Worm (Caenorhabditis elegans) whole organism, L1 larva: Measurements from ENCODE around the gene natc-2.

ENCODE experiments used
- egl-27 ChIP-seq, 2 experiments: fragments of 150-350 bp in 1 of 2; sonication (generic microtip); optimal IDR thresholded peaks; 3 replicates each; lab custom pipeline; 2017 to 2018; ENCODE audit warnings: missing biosample characterization in 2 of 2, missing genetic modification characterization in 2 of 2, missing genetic modification reagents in 2 of 2
- fkh-8 ChIP-seq: sonication (generic microtip); optimal IDR thresholded peaks from 2 replicates; lab custom pipeline; 2016; ENCODE audit warnings: mild to moderate bottlenecking, missing genetic modification characterization, missing compliant biosample characterization
- sox-4 ChIP-seq: sonication (generic microtip); optimal IDR thresholded peaks from 2 replicates; lab custom pipeline; 2016; ENCODE audit warnings: missing genetic modification characterization, missing compliant biosample characterization
- ztf-11 ChIP-seq, 2 experiments: sonication (generic microtip); optimal IDR thresholded peaks; 2 replicates each; lab custom pipeline; 2016 to 2017; ENCODE audit warnings: missing genetic modification characterization in 2 of 2, missing biosample characterization in 1 of 2, missing compliant biosample characterization in 1 of 2

DNA sequence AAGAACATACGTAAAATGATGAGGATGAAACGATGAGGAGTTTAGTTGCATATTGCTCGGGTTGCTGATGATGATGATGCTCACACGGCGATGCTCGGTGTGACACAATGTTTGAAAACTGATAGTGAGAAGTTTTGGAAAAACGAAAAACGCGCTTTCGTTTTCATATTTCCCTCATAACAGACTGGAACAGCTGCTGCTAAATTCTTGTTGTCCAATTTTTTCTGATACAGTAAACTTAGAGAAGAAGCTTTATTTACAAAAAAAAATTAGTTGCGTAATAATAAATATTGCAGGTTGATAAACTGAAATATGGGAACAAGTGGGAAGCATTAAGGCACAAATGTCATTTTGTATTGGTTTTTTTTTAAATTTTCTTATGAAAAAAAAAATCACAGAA is 50.7 kb downstream of the natc-2 start, which contains the start of gene ceh-33:
- TF ChIP-seq egl-27 (tag; optimal IDR thresholded peaks at IDR 0.05; lab: Kevin White, UChicago) (no peak), fkh-8 (tag; lab: Kevin White, UChicago) (no peak), sox-4 (tag; lab: Kevin White, UChicago) (no peak), ztf-11 (tag; optimal IDR thresholded peaks at IDR 0.05; lab: Kevin White, UChicago) (no peak)
